Worm (Caenorhabditis elegans) whole organism, midembryonic: ENCODE results near the gene atgl-1.

Experiments
- T22C8.4 ChIP-seq: fragments of 200-800 bp; sonication (Bioruptor generic); IDR thresholded peaks from 2 replicates; pipeline ENCODE4 v1.3.6; 2022; ENCODE audit warnings: missing genetic modification characterization, missing compliant biosample characterization
- flt-1 ChIP-seq: fragments of 200-800 bp; sonication (Bioruptor generic); IDR thresholded peaks from 2 replicates; pipeline ENCODE4 v1.3.6; 2022; ENCODE audit warnings: missing genetic modification characterization, missing compliant biosample characterization
- klf-2 ChIP-seq: fragments of 200-800 bp; sonication (Bioruptor generic); conservative IDR thresholded peaks from 2 replicates; pipeline ENCODE4 v1.3.6; 2022; ENCODE audit warnings: missing genetic modification reagents, missing genetic modification characterization, missing compliant biosample characterization
- ref-1 ChIP-seq: fragments of 200-800 bp; sonication (Bioruptor generic); conservative IDR thresholded peaks from 2 replicates; pipeline ENCODE4 v1.3.6; 2022; ENCODE audit warnings: missing genetic modification reagents, missing genetic modification characterization, missing compliant biosample characterization

ce11 chrIII:6390644-6391043 lies 28.6 kb downstream of the atgl-1 start, which contains the start of gene smrc-1:
- no peak for TF ChIP-seq flt-1 (GFP tag; lab: Robert Waterston, UW)
- no peak for TF ChIP-seq ref-1 (GFP tag; lab: Robert Waterston, UW)
- TF ChIP-seq klf-2 (GFP tag; lab: Robert Waterston, UW) = no peak
- no peak for TF ChIP-seq T22C8.4 (GFP tag; lab: Robert Waterston, UW)
